Worm (Caenorhabditis elegans) whole organism, early embryonic: ENCODE data around the gene B0034.1.

Experiments used
- ceh-36 ChIP-seq: sonication (generic microtip); optimal IDR thresholded peaks from 2 replicates; lab custom pipeline; 2016; ENCODE audit warnings: missing genetic modification characterization, inconsistent platforms, missing compliant biosample characterization
- ets-7 ChIP-seq: sonication (generic microtip); optimal IDR thresholded peaks from 2 replicates; lab custom pipeline; 2016; ENCODE audit warnings: missing genotype, missing genetic modification characterization, missing compliant biosample characterization
- hmbx-1 ChIP-seq: sonication (generic microtip); optimal IDR thresholded peaks from 2 replicates; lab custom pipeline; 2016; ENCODE audit warnings: mild to moderate bottlenecking, missing genetic modification characterization, missing compliant biosample characterization
- tbx-37 ChIP-seq: fragments of 200-800 bp; sonication (Bioruptor generic); conservative IDR thresholded peaks from 2 replicates; pipeline ENCODE4 v1.3.6; 2022; ENCODE audit warnings: missing genetic modification reagents, missing genetic modification characterization, missing compliant biosample characterization

DNA sequence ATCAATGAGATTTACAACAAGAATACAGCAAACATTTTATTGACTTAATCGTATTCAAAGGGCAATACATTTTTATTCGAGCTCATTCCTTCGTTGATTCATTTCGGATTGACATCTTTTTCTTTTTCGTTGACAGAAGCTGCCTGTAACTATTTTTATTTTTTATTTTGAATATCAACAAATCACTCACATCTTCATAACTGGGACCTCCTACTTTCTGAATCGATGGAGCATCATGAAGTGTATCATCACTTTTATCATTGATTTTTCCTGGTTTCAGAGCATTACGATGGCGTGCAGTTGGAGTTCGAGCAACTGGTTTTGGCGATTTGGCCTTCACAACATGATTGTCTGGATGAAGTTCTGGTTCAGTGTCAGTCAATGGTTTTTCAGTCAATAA, at the start of gene B0034.1:
- no peak for TF ChIP-seq ceh-36 (tag; lab: Kevin White, UChicago)
- TF ChIP-seq hmbx-1 (tag; lab: Kevin White, UChicago) = no peak
- no peak for TF ChIP-seq tbx-37 (GFP tag; lab: Robert Waterston, UW)
- TF ChIP-seq ets-7 = no peak
